Worm (Caenorhabditis elegans) whole organism, midembryonic: Measurements from ENCODE around the gene Y16E11A.4.

Experiments
- T22C8.4 ChIP-seq: fragments of 200-800 bp; sonication (Bioruptor generic); IDR thresholded peaks from 2 replicates; pipeline ENCODE4 v1.3.6; 2022; ENCODE audit warnings: missing genetic modification characterization, missing compliant biosample characterization
- med-1 ChIP-seq: sonication (generic microtip); optimal IDR thresholded peaks from 2 replicates; lab custom pipeline; 2017; ENCODE audit warnings: missing genetic modification characterization, mild to moderate bottlenecking, missing compliant biosample characterization, antibody characterized with exemption, missing genetic modification reagents; ENCODE audit not compliant: insufficient read depth
- ztf-23 ChIP-seq: fragments of 200-800 bp; sonication (Bioruptor generic); IDR thresholded peaks from 2 replicates; pipeline ENCODE4 v1.3.6; 2022; ENCODE audit warnings: missing genetic modification reagents, missing genetic modification characterization, missing compliant biosample characterization
- ztf-29 ChIP-seq: fragments of 200-800 bp; sonication (Bioruptor generic); IDR thresholded peaks from 2 replicates; pipeline ENCODE4 v1.3.6; 2022; ENCODE audit warnings: missing genetic modification reagents, missing genetic modification characterization, missing compliant biosample characterization

- no peak for TF ChIP-seq ztf-29 (GFP tag; lab: Robert Waterston, UW)
- no peak for TF ChIP-seq ztf-23
- no peak for TF ChIP-seq med-1 (GFP tag; lab: Kevin White, UChicago)
- TF ChIP-seq T22C8.4 (GFP tag; lab: Robert Waterston, UW), result no peak
Measured at ce11 chrII:2011179-2011578, 24.1 kb downstream of the Y16E11A.4 start.
